Worm (Caenorhabditis elegans) whole organism, young adult: Measurements from ENCODE around the gene Y54G2A.11.
"Not testable (repeated sequence)": the region's sequence is repeated elsewhere in the genome, so short reads cannot be mapped to it uniquely, and the experiment has no call there.

Experiments
- B0035.1 ChIP-seq: sonication (generic microtip); optimal IDR thresholded peaks from 2 replicates; lab custom pipeline; 2016; ENCODE audit warnings: missing genetic modification characterization, mild to moderate bottlenecking, missing compliant biosample characterization, missing genotype, missing genetic modification reagents
- D2030.7 ChIP-seq: fragments of 200-800 bp; sonication (Bioruptor generic); IDR thresholded peaks from 2 replicates; pipeline ENCODE4 v1.3.6; 2022; ENCODE audit warnings: missing genetic modification reagents, missing genetic modification characterization, missing compliant biosample characterization
- F22D6.2 ChIP-seq: sonication (generic microtip); optimal IDR thresholded peaks from 2 replicates; lab custom pipeline; 2016; ENCODE audit warnings: mild to moderate bottlenecking, missing genetic modification characterization, missing compliant biosample characterization
- F33H1.4 ChIP-seq: fragments of 200-800 bp; sonication (Bioruptor generic); IDR thresholded peaks from 2 replicates; pipeline ENCODE4 v1.3.6; 2022; ENCODE audit warnings: missing genetic modification reagents, missing genetic modification characterization, missing compliant biosample characterization
- Y79H2A.3 ChIP-seq: fragments of 200-800 bp; sonication (Bioruptor generic); conservative IDR thresholded peaks from 2 replicates; pipeline ENCODE4 v1.3.6; 2022; ENCODE audit warnings: missing genetic modification reagents, missing genetic modification characterization, missing compliant biosample characterization
- attf-5 ChIP-seq: fragments of 200-800 bp; sonication (Bioruptor generic); optimal IDR thresholded peaks from 2 replicates; lab custom pipeline; 2018; ENCODE audit warnings: mild to moderate bottlenecking, missing genetic modification characterization, missing compliant biosample characterization
- cebp-1 ChIP-seq, 2 experiments: fragments of 200-800 bp in 1 of 2; sonication (Bioruptor generic) in 1 of 2; sonication (generic microtip) in 1 of 2; IDR thresholded peaks in 1 of 2; optimal IDR thresholded peaks in 1 of 2; 2 replicates each; pipeline versions ENCODE4 v1.3.6 to Lab custom; 2017 to 2022; ENCODE audit warnings: missing compliant biosample characterization in 2 of 2, missing genetic modification characterization in 2 of 2, mild to moderate bottlenecking in 1 of 2, missing genetic modification reagents in 1 of 2, moderate library complexity in 1 of 2
- ceh-100 ChIP-seq: fragments of 200-800 bp; sonication (Bioruptor generic); IDR thresholded peaks from 2 replicates; pipeline ENCODE4 v1.3.6; 2022; ENCODE audit warnings: missing genetic modification reagents, missing genetic modification characterization, missing compliant biosample characterization
- ceh-91 ChIP-seq: fragments of 200-800 bp; sonication (Bioruptor generic); IDR thresholded peaks from 2 replicates; pipeline ENCODE4 v1.3.6; 2022; ENCODE audit warnings: missing genetic modification reagents, missing genetic modification characterization, missing compliant biosample characterization
- dox-1 ChIP-seq: fragments of 200-800 bp; sonication (Bioruptor generic); IDR thresholded peaks from 2 replicates; pipeline ENCODE4 v1.3.6; 2022; ENCODE audit warnings: missing genetic modification reagents, missing genetic modification characterization, missing compliant biosample characterization
- dpl-1 ChIP-seq: fragments of 150-350 bp; optimal IDR thresholded peaks from 2 replicates; lab custom pipeline; 2014; ENCODE audit warnings: missing biosample characterization, missing genetic modification reagents, missing genetic modification characterization
- efl-1 ChIP-seq: fragments of 150-350 bp; optimal IDR thresholded peaks from 2 replicates; lab custom pipeline; 2014; ENCODE audit warnings: missing biosample characterization, missing genetic modification reagents, missing genetic modification characterization
- ekl-4 ChIP-seq: fragments of 200-800 bp; sonication (Bioruptor generic); IDR thresholded peaks from 2 replicates; pipeline ENCODE4 v1.3.6; 2022; ENCODE audit warnings: missing genetic modification reagents, missing genetic modification characterization, missing compliant biosample characterization
- fkh-3 ChIP-seq: sonication (generic microtip); optimal IDR thresholded peaks from 2 replicates; lab custom pipeline; 2016; ENCODE audit warnings: mild to moderate bottlenecking, missing genetic modification characterization, missing compliant biosample characterization
- hmg-1.2 ChIP-seq: fragments of 200-800 bp; sonication (Bioruptor generic); IDR thresholded peaks from 2 replicates; pipeline ENCODE4 v1.3.6; 2022; ENCODE audit warnings: missing genetic modification reagents, missing genetic modification characterization, missing compliant biosample characterization
- hrde-1 ChIP-seq: sonication (generic microtip); optimal IDR thresholded peaks from 2 replicates; lab custom pipeline; 2016; ENCODE audit warnings: missing genetic modification characterization, mild to moderate bottlenecking, missing compliant biosample characterization, moderate library complexity, missing genotype, missing genetic modification reagents, borderline replicate concordance
- hsf-1 ChIP-seq: fragments of 200-800 bp; sonication (Bioruptor generic); IDR thresholded peaks from 2 replicates; pipeline ENCODE4 v1.3.6; 2022; ENCODE audit warnings: missing genetic modification reagents, missing genetic modification characterization, missing compliant biosample characterization
- lin-35 ChIP-seq, 3 experiments: fragments of 150-350 bp in 2 of 3; sonication (generic microtip) in 1 of 3; optimal IDR thresholded peaks; 2 replicates each; lab custom pipeline; 2014 to 2018; ENCODE audit warnings: missing biosample characterization in 3 of 3, missing genetic modification characterization in 3 of 3, missing genetic modification reagents in 3 of 3
- lin-40 ChIP-seq: sonication (generic microtip); optimal IDR thresholded peaks from 2 replicates; lab custom pipeline; 2016; ENCODE audit warnings: missing genetic modification characterization, mild to moderate bottlenecking, missing compliant biosample characterization, missing genotype, missing genetic modification reagents
- lin-54 ChIP-seq: fragments of 200-800 bp; sonication (Bioruptor generic); optimal IDR thresholded peaks from 2 replicates; lab custom pipeline; 2018; ENCODE audit warnings: mild to moderate bottlenecking, missing genetic modification characterization, missing compliant biosample characterization
- lir-1 ChIP-seq: fragments of 200-800 bp; sonication (Bioruptor generic); conservative IDR thresholded peaks from 2 replicates; pipeline ENCODE4 v1.3.6; 2022; ENCODE audit warnings: missing genetic modification reagents, missing genetic modification characterization, missing compliant biosample characterization
- lsl-1 ChIP-seq: fragments of 200-800 bp; sonication (Bioruptor generic); optimal IDR thresholded peaks from 2 replicates; lab custom pipeline; 2018; ENCODE audit warnings: mild to moderate bottlenecking, missing genetic modification characterization, moderate library complexity, missing compliant biosample characterization
- madf-6 ChIP-seq: fragments of 200-800 bp; sonication (Bioruptor generic); IDR thresholded peaks from 2 replicates; pipeline ENCODE4 v1.3.6; 2022; ENCODE audit warnings: missing genetic modification reagents, missing genetic modification characterization, missing compliant biosample characterization
- madf-8 ChIP-seq: fragments of 200-800 bp; sonication (Bioruptor generic); conservative IDR thresholded peaks from 2 replicates; pipeline ENCODE4 v1.3.6; 2022; ENCODE audit warnings: missing genetic modification reagents, missing genetic modification characterization, missing compliant biosample characterization
- mcd-1 ChIP-seq: fragments of 200-800 bp; sonication (Bioruptor generic); IDR thresholded peaks from 2 replicates; pipeline ENCODE4 v1.3.6; 2022; ENCODE audit warnings: missing genetic modification reagents, missing genetic modification characterization, missing compliant biosample characterization
- mel-28 ChIP-seq: sonication (generic microtip); optimal IDR thresholded peaks from 2 replicates; lab custom pipeline; 2016; ENCODE audit warnings: borderline replicate concordance, mild to moderate bottlenecking, missing genetic modification characterization, missing compliant biosample characterization
- nfyb-1 ChIP-seq: fragments of 200-800 bp; sonication (Bioruptor generic); IDR thresholded peaks from 2 replicates; pipeline ENCODE4 v1.3.6; 2022; ENCODE audit warnings: missing genetic modification reagents, missing genetic modification characterization, missing compliant biosample characterization
- nhr-27 ChIP-seq: fragments of 200-800 bp; sonication (Bioruptor generic); optimal IDR thresholded peaks from 2 replicates; lab custom pipeline; 2018; ENCODE audit warnings: mild to moderate bottlenecking, missing genetic modification characterization, moderate library complexity, missing compliant biosample characterization
- nhr-80 ChIP-seq: sonication (generic microtip); optimal IDR thresholded peaks from 2 replicates; lab custom pipeline; 2016; ENCODE audit warnings: missing genetic modification characterization, missing compliant biosample characterization
- pbrm-1 ChIP-seq: fragments of 200-800 bp; sonication (Bioruptor generic); IDR thresholded peaks from 2 replicates; pipeline ENCODE4 v1.3.6; 2022; ENCODE audit warnings: missing genetic modification reagents, missing genetic modification characterization, missing compliant biosample characterization
- rcor-1 ChIP-seq: fragments of 200-800 bp; sonication (Bioruptor generic); IDR thresholded peaks from 2 replicates; pipeline ENCODE4 v1.3.6; 2022; ENCODE audit warnings: missing genetic modification reagents, missing genetic modification characterization, missing compliant biosample characterization
- rec-8 ChIP-seq, 2 experiments: sonication (generic microtip); optimal IDR thresholded peaks; 2 replicates each; lab custom pipeline; 2016; ENCODE audit warnings: mild to moderate bottlenecking in 2 of 2, missing genetic modification characterization in 2 of 2, missing genetic modification reagents in 2 of 2, missing genotype in 2 of 2, missing biosample characterization in 1 of 2, missing compliant biosample characterization in 1 of 2, moderate library complexity in 1 of 2
- snpc-3.4 ChIP-seq: sonication (generic microtip); optimal IDR thresholded peaks from 2 replicates; lab custom pipeline; 2017; ENCODE audit warnings: missing genetic modification characterization, mild to moderate bottlenecking, missing compliant biosample characterization, antibody characterized with exemption, moderate library complexity, missing genotype, missing genetic modification reagents
- snpc-4 ChIP-seq, 5 experiments: fragments of 150-350 bp in 1 of 5; sonication (generic microtip) in 4 of 5; optimal IDR thresholded peaks; 2 replicates each; lab custom pipeline; 2014 to 2018; ENCODE audit warnings: missing genetic modification characterization in 5 of 5, missing biosample characterization in 3 of 5, antibody characterized with exemption in 2 of 5, mild to moderate bottlenecking in 2 of 5, missing compliant biosample characterization in 2 of 5, missing genotype in 2 of 5, moderate library complexity in 2 of 5, missing genetic modification reagents in 1 of 5
- sptf-2 ChIP-seq: fragments of 200-800 bp; sonication (Bioruptor generic); optimal IDR thresholded peaks from 2 replicates; lab custom pipeline; 2018; ENCODE audit warnings: mild to moderate bottlenecking, missing genetic modification characterization, missing compliant biosample characterization
- tbp1 ChIP-seq: fragments of 200-800 bp; sonication (Bioruptor generic); optimal IDR thresholded peaks from 2 replicates; lab custom pipeline; 2018; ENCODE audit warnings: mild to moderate bottlenecking, missing genetic modification characterization, missing compliant biosample characterization
- tlf-1 ChIP-seq: fragments of 200-800 bp; sonication (Bioruptor generic); optimal IDR thresholded peaks from 2 replicates; lab custom pipeline; 2018; ENCODE audit warnings: mild to moderate bottlenecking, missing genetic modification characterization, missing compliant biosample characterization
- unc-130 ChIP-seq: sonication (generic microtip); optimal IDR thresholded peaks from 2 replicates; lab custom pipeline; 2016; ENCODE audit warnings: missing genetic modification reagents, missing genetic modification characterization, missing compliant biosample characterization
- ztf-28 ChIP-seq: fragments of 200-800 bp; sonication (Bioruptor generic); IDR thresholded peaks from 2 replicates; pipeline ENCODE4 v1.3.6; 2022; ENCODE audit warnings: missing genetic modification reagents, missing genetic modification characterization, missing compliant biosample characterization

The Y54G2A.11 gene

ce11 chrIV:2788389-2788788 lies 16.8 kb upstream of the Y54G2A.11 start, which contains the start of gene atln-1:
atln-1 (plus strand) TSS chrIV:2788689.
- not testable (repeated sequence) for TF ChIP-seq nhr-80 (tag; lab: Kevin White, UChicago); cebp-1 (GFP tag; IDR thresholded peaks at IDR 0.05; lab: Robert Waterston, UW); cebp-1 (tag; optimal IDR thresholded peaks at IDR 0.05; lab: Kevin White, UChicago); mcd-1 (GFP tag; lab: Robert Waterston, UW)
- TF ChIP-seq, all 124 proteins: peak for 0; not testable (repeated sequence) for 124

- TF ChIP-seq lin-40 (tag; lab: Kevin White, UChicago) (peak; percentile 10), cebp-1 (GFP tag; IDR thresholded peaks at IDR 0.05; lab: Robert Waterston, UW) (no peak), cebp-1 (tag; optimal IDR thresholded peaks at IDR 0.05; lab: Kevin White, UChicago) (peak; percentile 18), F22D6.2 (tag; lab: Kevin White, UChicago) (no peak), nhr-80 (tag; lab: Kevin White, UChicago) (peak; percentile 12), hmg-1.2 (GFP tag; lab: Robert Waterston, UW) (peak; percentile 88)
Observed at ce11 chrIV:2785057-2785456, 13.5 kb upstream of the Y54G2A.11 start.

ce11 chrIV:2782793-2783540 lies 11.4 kb upstream of the Y54G2A.11 start, which contains the start of gene Y54G2A.12:
Y54G2A.12 (minus strand) TSS chrIV:2782843.
- peak; percentile 53 for TF ChIP-seq snpc-3.4 (tag; lab: Kevin White, UChicago)
- TF ChIP-seq madf-8 (GFP tag; lab: Robert Waterston, UW) = peak; percentile 88
- TF ChIP-seq dpl-1 (GFP tag; lab: Kevin White, UChicago) = peak; percentile 69
- peak; percentile 83 for TF ChIP-seq dox-1 (GFP tag; lab: Robert Waterston, UW)
- no peak for TF ChIP-seq B0035.1 (tag; lab: Kevin White, UChicago)
- peak; percentile 42 for TF ChIP-seq mcd-1 (GFP tag; lab: Robert Waterston, UW)
- TF ChIP-seq hmg-1.2 (GFP tag; lab: Robert Waterston, UW) = peak; percentile 44; the same call in 1 of the 2 replicates
- 0 out of 2 replicates have a peak, but pooled peaks have one; percentile 19 for TF ChIP-seq ceh-100
- no peak for TF ChIP-seq fkh-3 (tag; lab: Kevin White, UChicago)
- peak; percentile 32; the same call in 1 of the 2 replicates for TF ChIP-seq rcor-1 (GFP tag; lab: Robert Waterston, UW)
- no peak for TF ChIP-seq sptf-2
- peak; percentile 76 for TF ChIP-seq hsf-1 (GFP tag; lab: Robert Waterston, UW)
- TF ChIP-seq tlf-1 = peak; percentile 53
- 0 out of 2 replicates have a peak, but pooled peaks have one; percentile 23 for TF ChIP-seq nfyb-1 (GFP tag; lab: Robert Waterston, UW)
- TF ChIP-seq lin-35 (GFP tag; optimal IDR thresholded peaks at IDR 0.05; lab: Kevin White, UChicago) = peak in 1 of 3 experiments; percentile 17
- TF ChIP-seq madf-6 (GFP tag; lab: Robert Waterston, UW) = peak; percentile 96
- peak; percentile 12 for TF ChIP-seq unc-130
- 0 out of 2 replicates have a peak, but pooled peaks have one; percentile 27 for TF ChIP-seq pbrm-1 (GFP tag; lab: Robert Waterston, UW)
- no peak for TF ChIP-seq nhr-27 (tag; lab: Kevin White, UChicago)
- TF ChIP-seq mel-28 (tag; lab: Kevin White, UChicago) = no peak
- TF ChIP-seq attf-5 (GFP tag; lab: Kevin White, UChicago) = no peak
- 0 out of 2 replicates have a peak, but pooled peaks have one; percentile 11 for TF ChIP-seq Y79H2A.3
- peak; percentile 94 for TF ChIP-seq efl-1 (GFP tag; lab: Kevin White, UChicago)
- TF ChIP-seq ceh-91 = peak; percentile 88
- peak; percentile 92 for TF ChIP-seq lsl-1
- TF ChIP-seq ekl-4 (GFP tag; lab: Robert Waterston, UW) = peak; percentile 70; the same call in 1 of the 2 replicates
- TF ChIP-seq snpc-4 (GFP tag; optimal IDR thresholded peaks at IDR 0.05; lab: Kevin White, UChicago) = no peak
- TF ChIP-seq snpc-4 (tag; optimal IDR thresholded peaks at IDR 0.05; lab: Kevin White, UChicago) = peak in 1 of 4 experiments; percentile 11
- peak; percentile 38 for TF ChIP-seq tbp1 (GFP tag; lab: Kevin White, UChicago)
- no peak for TF ChIP-seq rec-8 (tag; optimal IDR thresholded peaks at IDR 0.05; lab: Kevin White, UChicago)
- TF ChIP-seq hrde-1 (tag; lab: Kevin White, UChicago) = peak; percentile 19
- peak; percentile 89 for TF ChIP-seq lin-54 (GFP tag; lab: Kevin White, UChicago)
- TF ChIP-seq lir-1 (GFP tag; lab: Robert Waterston, UW) = no peak
- TF ChIP-seq F33H1.4 (GFP tag; lab: Robert Waterston, UW) = peak; percentile 93
- TF ChIP-seq D2030.7 (GFP tag; lab: Robert Waterston, UW) = peak; percentile 89
- TF ChIP-seq ztf-28 (GFP tag; lab: Robert Waterston, UW) = 0 out of 2 replicates have a peak, but pooled peaks have one; percentile 66
